Worm (Caenorhabditis elegans) whole organism, late embryonic: Measurements from ENCODE around the gene sre-15.

ENCODE experiments used
- F13H6.1 ChIP-seq: sonication (generic microtip); optimal IDR thresholded peaks from 2 replicates; lab custom pipeline; 2016; ENCODE audit warnings: missing genetic modification characterization, missing compliant biosample characterization
- K02D7.2 ChIP-seq: sonication (generic microtip); optimal IDR thresholded peaks from 2 replicates; lab custom pipeline; 2017; ENCODE audit warnings: mild to moderate bottlenecking, missing genetic modification characterization, missing compliant biosample characterization
- K09A11.1 ChIP-seq: sonication (generic microtip); optimal IDR thresholded peaks from 2 replicates; lab custom pipeline; 2017; ENCODE audit warnings: antibody characterized with exemption, mild to moderate bottlenecking, missing genetic modification characterization, missing compliant biosample characterization; ENCODE audit not compliant: insufficient read depth
- T23F11.4 ChIP-seq: fragments of 200-800 bp; sonication (Bioruptor generic); optimal IDR thresholded peaks from 2 replicates; lab custom pipeline; 2018; ENCODE audit warnings: mild to moderate bottlenecking, missing genetic modification characterization, missing compliant biosample characterization
- Y22D7AL.16 ChIP-seq: sonication (generic microtip); optimal IDR thresholded peaks from 2 replicates; lab custom pipeline; 2016; ENCODE audit warnings: missing genetic modification characterization, missing compliant biosample characterization
- ahr-1 ChIP-seq: sonication (generic microtip); optimal IDR thresholded peaks from 2 replicates; lab custom pipeline; 2016; ENCODE audit warnings: missing genetic modification characterization, missing compliant biosample characterization
- ceh-18 ChIP-seq: sonication (generic microtip); optimal IDR thresholded peaks from 2 replicates; lab custom pipeline; 2016; ENCODE audit warnings: missing genetic modification characterization, missing compliant biosample characterization
- ceh-2 ChIP-seq: sonication (generic microtip); optimal IDR thresholded peaks from 2 replicates; lab custom pipeline; 2016; ENCODE audit warnings: missing genotype, missing genetic modification characterization, missing compliant biosample characterization
- ceh-31 ChIP-seq: sonication (generic microtip); optimal IDR thresholded peaks from 2 replicates; lab custom pipeline; 2016; ENCODE audit warnings: missing genetic modification characterization, missing compliant biosample characterization
- ceh-48 ChIP-seq: sonication (generic microtip); optimal IDR thresholded peaks from 2 replicates; lab custom pipeline; 2016; ENCODE audit warnings: missing genetic modification characterization, inconsistent platforms, missing compliant biosample characterization
- ceh-6 ChIP-seq: fragments of 200-800 bp; sonication (Bioruptor generic); optimal IDR thresholded peaks from 2 replicates; lab custom pipeline; 2018; ENCODE audit warnings: mild to moderate bottlenecking, missing genetic modification characterization, missing compliant biosample characterization
- ceh-9 ChIP-seq: sonication (generic microtip); optimal IDR thresholded peaks from 2 replicates; lab custom pipeline; 2016; ENCODE audit warnings: mild to moderate bottlenecking, missing genetic modification characterization, inconsistent platforms, missing compliant biosample characterization
- dmd-4 ChIP-seq: sonication (generic microtip); optimal IDR thresholded peaks from 2 replicates; lab custom pipeline; 2016; ENCODE audit warnings: borderline replicate concordance, missing genetic modification characterization, missing compliant biosample characterization
- dve-1 ChIP-seq: sonication (generic microtip); optimal IDR thresholded peaks from 2 replicates; lab custom pipeline; 2017; ENCODE audit warnings: antibody characterized with exemption, mild to moderate bottlenecking, missing genetic modification characterization, missing compliant biosample characterization
- ets-4 ChIP-seq: sonication (generic microtip); optimal IDR thresholded peaks from 2 replicates; lab custom pipeline; 2016; ENCODE audit warnings: missing genetic modification characterization, missing compliant biosample characterization
- eyg-1 ChIP-seq: sonication (generic microtip); optimal IDR thresholded peaks from 2 replicates; lab custom pipeline; 2016; ENCODE audit warnings: missing genotype, missing genetic modification characterization, missing compliant biosample characterization
- fax-1 ChIP-seq: sonication (generic microtip); optimal IDR thresholded peaks from 2 replicates; lab custom pipeline; 2016; ENCODE audit warnings: missing genotype, missing genetic modification characterization, missing compliant biosample characterization
- fkh-6 ChIP-seq: sonication (generic microtip); optimal IDR thresholded peaks from 2 replicates; lab custom pipeline; 2016; ENCODE audit warnings: missing genetic modification characterization, missing compliant biosample characterization
- hlh-13 ChIP-seq: fragments of 200-800 bp; sonication (Bioruptor generic); optimal IDR thresholded peaks from 2 replicates; lab custom pipeline; 2018; ENCODE audit warnings: mild to moderate bottlenecking, missing genetic modification characterization, missing compliant biosample characterization
- hlh-15 ChIP-seq: sonication (generic microtip); optimal IDR thresholded peaks from 2 replicates; lab custom pipeline; 2016; ENCODE audit warnings: missing genetic modification characterization, missing compliant biosample characterization
- hlh-30 ChIP-seq: sonication (generic microtip); optimal IDR thresholded peaks from 2 replicates; lab custom pipeline; 2017; ENCODE audit warnings: antibody characterized with exemption, missing genetic modification characterization, missing compliant biosample characterization; ENCODE audit not compliant: insufficient read depth
- hlh-8 ChIP-seq: sonication (generic microtip); optimal IDR thresholded peaks from 2 replicates; lab custom pipeline; 2016; ENCODE audit warnings: missing genotype, missing genetic modification characterization, missing compliant biosample characterization
- lim-6 ChIP-seq: sonication (generic microtip); optimal IDR thresholded peaks from 2 replicates; lab custom pipeline; 2016; ENCODE audit warnings: missing genetic modification characterization, missing compliant biosample characterization
- lin-11 ChIP-seq: fragments of 200-800 bp; sonication (Bioruptor generic); optimal IDR thresholded peaks from 2 replicates; lab custom pipeline; 2018; ENCODE audit warnings: mild to moderate bottlenecking, missing genetic modification characterization, missing compliant biosample characterization
- mec-3 ChIP-seq: sonication (generic microtip); optimal IDR thresholded peaks from 2 replicates; lab custom pipeline; 2016; ENCODE audit warnings: borderline replicate concordance, missing genetic modification characterization, missing compliant biosample characterization
- npax-4 ChIP-seq: sonication (generic microtip); optimal IDR thresholded peaks from 2 replicates; lab custom pipeline; 2016; ENCODE audit warnings: missing genetic modification characterization, missing compliant biosample characterization
- pag-3 ChIP-seq: sonication (generic microtip); optimal IDR thresholded peaks from 2 replicates; lab custom pipeline; 2016; ENCODE audit warnings: missing compliant biosample characterization, missing genetic modification characterization, borderline replicate concordance
- pax-1 ChIP-seq: fragments of 150-350 bp; optimal IDR thresholded peaks from 2 replicates; lab custom pipeline; 2014; ENCODE audit warnings: missing biosample characterization, missing genetic modification characterization
- pros-1 ChIP-seq: fragments of 150-350 bp; optimal IDR thresholded peaks from 2 replicates; lab custom pipeline; 2014; ENCODE audit warnings: missing biosample characterization, missing genetic modification reagents, missing genetic modification characterization
- rnt-1 ChIP-seq: sonication (generic microtip); optimal IDR thresholded peaks from 2 replicates; lab custom pipeline; 2016; ENCODE audit warnings: missing genetic modification characterization, missing compliant biosample characterization
- sdc-2 ChIP-seq: sonication (generic microtip); optimal IDR thresholded peaks from 2 replicates; lab custom pipeline; 2016; ENCODE audit warnings: missing genotype, missing genetic modification characterization, missing compliant biosample characterization
- sox-2 ChIP-seq: fragments of 200-800 bp; sonication (Bioruptor generic); IDR thresholded peaks from 2 replicates; pipeline ENCODE4 v1.3.6; 2022; ENCODE audit warnings: missing genetic modification reagents, missing genetic modification characterization, missing compliant biosample characterization
- tbx-2 ChIP-seq: sonication (generic microtip); optimal IDR thresholded peaks from 2 replicates; lab custom pipeline; 2016; ENCODE audit warnings: missing genetic modification characterization, missing compliant biosample characterization
- unc-3 ChIP-seq, 2 experiments: fragments of 200-800 bp in 1 of 2; sonication (Bioruptor generic) in 1 of 2; sonication (generic microtip) in 1 of 2; conservative IDR thresholded peaks in 1 of 2; optimal IDR thresholded peaks in 1 of 2; 2 replicates each; pipeline versions ENCODE4 v1.3.6 to Lab custom; 2016 to 2022; ENCODE audit warnings: missing compliant biosample characterization in 2 of 2, missing genetic modification characterization in 2 of 2, missing genetic modification reagents in 1 of 2
- unc-42 ChIP-seq: sonication (generic microtip); optimal IDR thresholded peaks from 2 replicates; lab custom pipeline; 2016; ENCODE audit warnings: missing genotype, missing genetic modification characterization, missing compliant biosample characterization
- unc-55 ChIP-seq: sonication (generic microtip); optimal IDR thresholded peaks from 2 replicates; lab custom pipeline; 2017; ENCODE audit warnings: missing biosample characterization, missing genetic modification reagents, missing genetic modification characterization

Gene sre-15

ce11 chrIV:12218253-12218652, 26.4 kb downstream of the sre-15 start:
- no peak for TF ChIP-seq ceh-48 (tag; lab: Kevin White, UChicago)
- TF ChIP-seq ceh-18 (tag; lab: Kevin White, UChicago): peak; percentile 1
- no peak for TF ChIP-seq rnt-1
- TF ChIP-seq, all 69 proteins: peak for 1

ce11 chrIV:12217142-12217541, 27.5 kb downstream of the sre-15 start:
- TF ChIP-seq K09A11.1 (tag; lab: Kevin White, UChicago): no peak
- TF ChIP-seq dve-1 (tag; lab: Kevin White, UChicago): no peak
- no peak for TF ChIP-seq npax-4 (tag; lab: Kevin White, UChicago)
- no peak for TF ChIP-seq ceh-9 (tag; lab: Kevin White, UChicago)
- no peak for TF ChIP-seq tbx-2 (tag; lab: Kevin White, UChicago)
- TF ChIP-seq hlh-30 (tag; lab: Kevin White, UChicago): no peak
- no peak for TF ChIP-seq ets-4 (tag; lab: Kevin White, UChicago)
- no peak for TF ChIP-seq hlh-15 (tag; lab: Kevin White, UChicago)
- no peak for TF ChIP-seq ceh-2
- TF ChIP-seq hlh-8 (tag; lab: Kevin White, UChicago): no peak
- no peak for TF ChIP-seq rnt-1
- no peak for TF ChIP-seq hlh-13 (GFP tag; lab: Kevin White, UChicago)
- no peak for TF ChIP-seq sox-2 (GFP tag; lab: Robert Waterston, UW)
- TF ChIP-seq pag-3: no peak
- no peak for TF ChIP-seq T23F11.4 (GFP tag; lab: Kevin White, UChicago)
- no peak for TF ChIP-seq pax-1 (tag; lab: Kevin White, UChicago)
- no peak for TF ChIP-seq dmd-4 (tag; lab: Kevin White, UChicago)
- TF ChIP-seq, all 69 proteins: peak for 0

- TF ChIP-seq unc-3 (GFP tag; conservative IDR thresholded peaks at IDR 0.05; lab: Robert Waterston, UW) (0 out of 2 replicates have a peak, but pooled peaks have one; percentile 10), unc-3 (tag; optimal IDR thresholded peaks at IDR 0.05; lab: Kevin White, UChicago) (no peak), unc-55 (GFP tag; lab: Kevin White, UChicago) (peak; percentile 2), dmd-4 (tag; lab: Kevin White, UChicago) (no peak)
Observed at ce11 chrIV:12215762-12216295, 28.8 kb downstream of the sre-15 start, which contains the start of gene phy-2. TSS of gene phy-2 (minus strand) at chrIV:12215987.

- no peak for TF ChIP-seq K02D7.2 (tag; lab: Kevin White, UChicago)
- no peak for TF ChIP-seq unc-42
Observed at ce11 chrIV:12212814-12213213, 31.8 kb downstream of the sre-15 start.

- no peak for TF ChIP-seq lin-11 (tag; lab: Kevin White, UChicago)
- no peak for TF ChIP-seq pros-1
- TF ChIP-seq lim-6 (tag; lab: Kevin White, UChicago): no peak
- TF ChIP-seq fax-1 (tag; lab: Kevin White, UChicago): no peak
- TF ChIP-seq npax-4 (tag; lab: Kevin White, UChicago): no peak
- TF ChIP-seq hlh-15 (tag; lab: Kevin White, UChicago): no peak
- no peak for TF ChIP-seq mec-3 (tag; lab: Kevin White, UChicago)
- no peak for TF ChIP-seq ceh-6 (GFP tag; lab: Kevin White, UChicago)
- TF ChIP-seq ceh-31 (tag; lab: Kevin White, UChicago): no peak
- no peak for TF ChIP-seq F13H6.1 (tag; lab: Kevin White, UChicago)
- no peak for TF ChIP-seq eyg-1
- TF ChIP-seq Y22D7AL.16 (tag; lab: Kevin White, UChicago): no peak
- TF ChIP-seq K09A11.1 (tag; lab: Kevin White, UChicago): no peak
- no peak for TF ChIP-seq sdc-2
- no peak for TF ChIP-seq fkh-6
- TF ChIP-seq ahr-1: no peak
- TF ChIP-seq, all 69 proteins: peak for 0
Observed at ce11 chrIV:12211292-12211691, 33.3 kb downstream of the sre-15 start.
